Worm (Caenorhabditis elegans) whole organism, young adult: Measurements from ENCODE around the gene F44G4.6.

Source experiments
- F57C9.4 ChIP-seq: sonication (generic microtip); optimal IDR thresholded peaks from 2 replicates; lab custom pipeline; 2017; ENCODE audit warnings: mild to moderate bottlenecking, missing genetic modification characterization, missing compliant biosample characterization
- T26A5.8 ChIP-seq: sonication (generic microtip); optimal IDR thresholded peaks from 2 replicates; lab custom pipeline; 2016; ENCODE audit warnings: missing genetic modification characterization, missing compliant biosample characterization
- ama-1 ChIP-seq, 3 experiments: fragments of 150-350 bp in 1 of 3; sonication (generic microtip) in 2 of 3; optimal IDR thresholded peaks; 2 replicates each; lab custom pipeline; 2014 to 2018; ENCODE audit warnings: missing biosample characterization in 2 of 3, missing genetic modification characterization in 2 of 3, missing genetic modification reagents in 2 of 3
- chd-7 ChIP-seq: sonication (generic microtip); optimal IDR thresholded peaks from 2 replicates; lab custom pipeline; 2016; ENCODE audit warnings: mild to moderate bottlenecking, missing genetic modification characterization, moderate library complexity, missing compliant biosample characterization
- lin-35 ChIP-seq, 3 experiments: fragments of 150-350 bp in 2 of 3; sonication (generic microtip) in 1 of 3; optimal IDR thresholded peaks; 2 replicates each; lab custom pipeline; 2014 to 2018; ENCODE audit warnings: missing biosample characterization in 3 of 3, missing genetic modification characterization in 3 of 3, missing genetic modification reagents in 3 of 3
- unc-130 ChIP-seq: sonication (generic microtip); optimal IDR thresholded peaks from 2 replicates; lab custom pipeline; 2016; ENCODE audit warnings: missing genetic modification reagents, missing genetic modification characterization, missing compliant biosample characterization
- unc-62 ChIP-seq: fragments of 150-350 bp; optimal IDR thresholded peaks from 2 replicates; lab custom pipeline; 2014; ENCODE audit warnings: missing biosample characterization, missing genetic modification reagents, missing genetic modification characterization

- TF ChIP-seq lin-35 (GFP tag; optimal IDR thresholded peaks at IDR 0.05; lab: Kevin White, UChicago) (no peak), F57C9.4 (no peak), chd-7 (tag; lab: Kevin White, UChicago) (no peak), ama-1 (optimal IDR thresholded peaks at IDR 0.05; lab: Kevin White, UChicago) (no peak), ama-1 (GFP tag; optimal IDR thresholded peaks at IDR 0.05; lab: Kevin White, UChicago) (no peak), T26A5.8 (tag; lab: Kevin White, UChicago) (no peak), unc-130 (GFP tag; lab: Kevin White, UChicago) (no peak), unc-62 (GFP tag; lab: Kevin White, UChicago) (no peak)
These were observed 8.5 kb upstream of the F44G4.6 start for ce11 chrII:9009976-9010702.
